Worm (Caenorhabditis elegans): Measurements from ENCODE around the gene spe-36.

- no peak for TF ChIP-seq med-1 (GFP tag; optimal IDR thresholded peaks at IDR 0.05; ENCODE audit: insufficient read depth)
- TF ChIP-seq ref-1 (GFP tag; conservative IDR thresholded peaks at IDR 0.05): no peak
These were observed 39.7 kb upstream of the spe-36 start, which contains the start of gene F58B3.4 for ce11 chrIV:11631750-11632149.

Data from whole organism, midembryonic.